Fruit fly (Drosophila melanogaster) whole organism, prepupa: ENCODE data around the gene Nhe3.

Experiments used
- CG10631 ChIP-seq: fragments of 200-800 bp; sonication (Bioruptor generic); optimal IDR thresholded peaks from 2 replicates; lab custom pipeline; 2016; ENCODE audit warnings: missing biosample characterization, missing genetic modification characterization
- CG10669 ChIP-seq: fragments of 200-800 bp; sonication (Bioruptor generic); optimal IDR thresholded peaks from 3 replicates; lab custom pipeline; 2018; ENCODE audit warnings: missing biosample characterization, mild to moderate bottlenecking, missing genetic modification characterization, moderate library complexity
- CG11762 ChIP-seq: fragments of 200-800 bp; sonication (Bioruptor generic); optimal IDR thresholded peaks from 3 replicates; lab custom pipeline; 2016; ENCODE audit warnings: missing biosample characterization, missing genetic modification characterization; ENCODE audit not compliant: insufficient read depth
- CG15336 ChIP-seq: fragments of 200-800 bp; sonication (Bioruptor generic); IDR thresholded peaks from 2 replicates; pipeline ENCODE4 v1.3.6; 2022; ENCODE audit warnings: missing biosample characterization, missing genetic modification characterization
- CG1621 ChIP-seq: fragments of 200-800 bp; sonication (Bioruptor generic); optimal IDR thresholded peaks from 3 replicates; lab custom pipeline; 2018; ENCODE audit warnings: missing biosample characterization, mild to moderate bottlenecking, missing genetic modification characterization
- CG3032 ChIP-seq: fragments of 200-800 bp; optimal IDR thresholded peaks from 2 replicates; lab custom pipeline; 2019; ENCODE audit warnings: missing biosample characterization, mild to moderate bottlenecking, missing genetic modification characterization, moderate library complexity
- CG31627 ChIP-seq: fragments of 200-800 bp; sonication (Bioruptor generic); optimal IDR thresholded peaks from 3 replicates; lab custom pipeline; 2016; ENCODE audit warnings: missing biosample characterization, missing genetic modification characterization
- CG32006 ChIP-seq: fragments of 200-800 bp; sonication (Bioruptor generic); optimal IDR thresholded peaks from 3 replicates; lab custom pipeline; 2017; ENCODE audit warnings: missing biosample characterization, mild to moderate bottlenecking, missing genetic modification characterization
- CG34406 ChIP-seq: fragments of 200-800 bp; sonication (Bioruptor generic); optimal IDR thresholded peaks from 3 replicates; lab custom pipeline; 2016; ENCODE audit warnings: missing biosample characterization, missing genetic modification characterization
- CG3919 ChIP-seq: fragments of 200-800 bp; sonication (Bioruptor generic); optimal IDR thresholded peaks from 3 replicates; lab custom pipeline; 2016; ENCODE audit warnings: missing biosample characterization, missing genetic modification characterization
- CG6163 ChIP-seq: fragments of 200-800 bp; sonication (Bioruptor generic); IDR thresholded peaks from 3 replicates; pipeline ENCODE4 v1.3.6; 2022; ENCODE audit warnings: missing biosample characterization, missing genetic modification characterization
- CG6792 ChIP-seq: fragments of 200-800 bp; sonication (Bioruptor generic); optimal IDR thresholded peaks from 3 replicates; lab custom pipeline; 2016; ENCODE audit warnings: missing biosample characterization, missing genetic modification characterization
- CG6808 ChIP-seq: fragments of 200-800 bp; sonication (Bioruptor generic); optimal IDR thresholded peaks from 3 replicates; lab custom pipeline; 2017; ENCODE audit warnings: missing biosample characterization, missing genetic modification characterization, mild to moderate bottlenecking, moderate library complexity, missing genetic modification reagents
- CG8119 ChIP-seq: fragments of 200-800 bp; sonication (Bioruptor generic); IDR thresholded peaks from 3 replicates; pipeline ENCODE4 v1.3.6; 2022; ENCODE audit warnings: missing biosample characterization, missing genetic modification characterization
- CG8632 ChIP-seq: fragments of 200-800 bp; sonication (Bioruptor generic); optimal IDR thresholded peaks from 3 replicates; lab custom pipeline; 2016; ENCODE audit warnings: missing biosample characterization, missing genetic modification characterization
- CG9139 ChIP-seq: fragments of 200-800 bp; sonication (Bioruptor generic); optimal IDR thresholded peaks from 3 replicates; lab custom pipeline; 2017; ENCODE audit warnings: missing biosample characterization, mild to moderate bottlenecking, missing genetic modification characterization
- Eip75B ChIP-seq: fragments of 200-800 bp; sonication (Bioruptor generic); optimal IDR thresholded peaks from 3 replicates; lab custom pipeline; 2016; ENCODE audit warnings: missing biosample characterization, missing genetic modification characterization
- Eip78C ChIP-seq: fragments of 200-800 bp; sonication (Bioruptor generic); peaks from one replicate; lab custom pipeline; 2016; ENCODE audit warnings: missing biosample characterization, missing genetic modification characterization
- Eip93F ChIP-seq: fragments of 200-800 bp; sonication (Bioruptor generic); optimal IDR thresholded peaks from 2 replicates; lab custom pipeline; 2016; ENCODE audit warnings: missing biosample characterization, mild to moderate bottlenecking, missing genetic modification characterization
- Ets21C ChIP-seq: fragments of 200-800 bp; sonication (Bioruptor generic); optimal IDR thresholded peaks from 3 replicates; lab custom pipeline; 2016; ENCODE audit warnings: missing biosample characterization, missing genetic modification characterization
- Hr38 ChIP-seq: sonication (Bioruptor generic); optimal IDR thresholded peaks from 2 replicates; lab custom pipeline; 2016; ENCODE audit warnings: missing biosample characterization, missing genetic modification characterization
- Hr39 ChIP-seq: fragments of 200-800 bp; sonication (Bioruptor generic); optimal IDR thresholded peaks from 2 replicates; lab custom pipeline; 2016; ENCODE audit warnings: missing biosample characterization, missing genetic modification characterization
- Lpt ChIP-seq: fragments of 200-800 bp; sonication (Bioruptor generic); optimal IDR thresholded peaks from 3 replicates; lab custom pipeline; 2016; ENCODE audit warnings: missing biosample characterization, missing genetic modification characterization
- Met ChIP-seq: fragments of 200-800 bp; sonication (Bioruptor generic); optimal IDR thresholded peaks from 3 replicates; lab custom pipeline; 2016; ENCODE audit warnings: missing biosample characterization, missing genetic modification characterization
- Smox ChIP-seq: fragments of 200-800 bp; sonication (Bioruptor generic); optimal IDR thresholded peaks from 3 replicates; lab custom pipeline; 2016; ENCODE audit warnings: missing biosample characterization, missing genetic modification characterization
- Sox14 ChIP-seq: fragments of 200-800 bp; sonication (Bioruptor generic); optimal IDR thresholded peaks from 3 replicates; lab custom pipeline; 2016; ENCODE audit warnings: missing biosample characterization, missing genetic modification characterization
- achi ChIP-seq: fragments of 200-800 bp; sonication (Bioruptor generic); optimal IDR thresholded peaks from 3 replicates; lab custom pipeline; 2016; ENCODE audit warnings: missing biosample characterization, missing genetic modification characterization
- acj6 ChIP-seq: fragments of 200-800 bp; sonication (Bioruptor generic); optimal IDR thresholded peaks from 3 replicates; lab custom pipeline; 2016; ENCODE audit warnings: missing biosample characterization, missing genetic modification characterization
- eg ChIP-seq: fragments of 200-800 bp; sonication (Bioruptor generic); IDR thresholded peaks from 3 replicates; pipeline ENCODE4 v1.3.6; 2022; ENCODE audit warnings: missing biosample characterization, missing genetic modification characterization
- esn ChIP-seq: fragments of 200-800 bp; sonication (Bioruptor generic); optimal IDR thresholded peaks from 2 replicates; lab custom pipeline; 2016; ENCODE audit warnings: missing biosample characterization, mild to moderate bottlenecking, missing genetic modification characterization, moderate library complexity
- fd59A ChIP-seq: fragments of 200-800 bp; sonication (Bioruptor generic); optimal IDR thresholded peaks from 2 replicates; lab custom pipeline; 2017; ENCODE audit warnings: missing biosample characterization, mild to moderate bottlenecking, missing genetic modification characterization, missing genetic modification reagents
- fd85E ChIP-seq: fragments of 200-800 bp; sonication (Bioruptor generic); optimal IDR thresholded peaks from 3 replicates; lab custom pipeline; 2016; ENCODE audit warnings: missing biosample characterization, missing genetic modification characterization
- fkh ChIP-seq: fragments of 200-800 bp; sonication (Bioruptor generic); optimal IDR thresholded peaks from 3 replicates; lab custom pipeline; 2017; ENCODE audit warnings: missing biosample characterization, mild to moderate bottlenecking, missing genetic modification characterization, moderate library complexity
- net ChIP-seq: fragments of 200-800 bp; sonication (Bioruptor generic); optimal IDR thresholded peaks from 3 replicates; lab custom pipeline; 2016; ENCODE audit warnings: missing biosample characterization, missing genetic modification characterization
- pdm3 ChIP-seq: fragments of 200-800 bp; sonication (Bioruptor generic); optimal IDR thresholded peaks from 3 replicates; lab custom pipeline; 2016; ENCODE audit warnings: missing biosample characterization, missing genetic modification characterization
- ss ChIP-seq, 2 experiments: fragments of 200-800 bp; sonication (Bioruptor generic); optimal IDR thresholded peaks; 2 replicates in 1 of 2; 3 replicates in 1 of 2; lab custom pipeline; 2017 to 2018; ENCODE audit warnings: mild to moderate bottlenecking in 2 of 2, missing biosample characterization in 2 of 2, missing genetic modification characterization in 2 of 2, moderate library complexity in 1 of 2
- svp ChIP-seq: fragments of 200-800 bp; sonication (Bioruptor generic); peaks from one replicate; lab custom pipeline; 2016; ENCODE audit warnings: missing biosample characterization, missing genetic modification characterization
- vri ChIP-seq: fragments of 200-800 bp; sonication (Bioruptor generic); optimal IDR thresholded peaks from 3 replicates; lab custom pipeline; 2016; ENCODE audit warnings: missing biosample characterization, mild to moderate bottlenecking, missing genetic modification characterization

The Nhe3 gene

DNA sequence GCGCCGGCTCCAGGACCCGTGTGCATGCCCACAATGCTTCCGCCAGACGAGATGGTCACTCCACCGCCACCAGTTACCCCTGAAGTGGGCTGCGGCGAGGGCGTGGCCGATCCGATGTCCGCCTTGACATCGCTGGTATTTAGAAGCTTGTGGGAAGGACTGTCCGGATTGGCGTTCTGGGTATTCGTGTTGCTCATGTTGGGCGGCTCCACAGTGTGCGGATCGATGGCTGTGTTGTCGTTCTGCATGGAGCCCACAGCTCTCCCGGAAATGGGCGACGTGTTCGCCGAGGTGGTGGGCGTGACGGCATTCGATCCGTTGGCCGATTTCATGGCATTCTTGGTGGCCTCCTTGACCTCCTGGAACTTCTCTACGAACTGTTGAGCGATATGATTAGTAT lies 37.5 kb upstream of the Nhe3 start:
- TF ChIP-seq CG32006 (GFP tag; lab: Kevin White, UChicago) (no peak), CG10631 (GFP tag; lab: Kevin White, UChicago) (no peak), ss (GFP tag; optimal IDR thresholded peaks at IDR 0.05; lab: Kevin White, UChicago) (no peak), Eip78C (GFP tag; lab: Kevin White, UChicago) (no peak), Hr38 (GFP tag; lab: Kevin White, UChicago) (no peak), CG6792 (GFP tag; lab: Kevin White, UChicago) (no peak), eg (GFP tag; lab: Robert Waterston, UW) (no peak), pdm3 (GFP tag; lab: Kevin White, UChicago) (no peak), CG1621 (no peak)

DNA sequence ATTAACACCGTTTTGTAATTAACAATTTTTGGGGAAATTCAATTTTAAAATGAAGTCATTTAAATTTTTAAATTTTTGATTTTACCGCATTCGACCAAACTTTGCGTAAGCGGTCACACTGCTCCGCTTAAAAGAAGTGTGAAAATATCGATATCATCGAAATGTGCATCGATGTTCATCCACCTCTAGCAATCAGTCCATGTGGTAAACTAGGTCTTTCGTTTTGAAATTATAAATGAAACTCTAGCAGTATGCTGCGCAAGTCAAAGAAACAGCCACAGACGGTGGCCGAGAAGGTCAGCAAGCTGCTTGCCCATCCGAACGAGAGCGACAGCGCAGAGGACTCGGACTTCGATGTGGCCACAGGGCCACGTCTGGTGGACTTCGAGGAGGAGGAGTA lies 33.3 kb upstream of the Nhe3 start, which contains the start of gene Aatf:
Gene Aatf (plus strand): TSS at position 166 of the 400 bp plus-strand sequence.
- TF ChIP-seq Eip93F (GFP tag; lab: Kevin White, UChicago) = no peak
- TF ChIP-seq fd85E (GFP tag; lab: Kevin White, UChicago) = no peak
- TF ChIP-seq CG8119 (GFP tag; lab: Robert Waterston, UW) = no peak
- peak; percentile 45 for TF ChIP-seq Eip78C (GFP tag; lab: Kevin White, UChicago)
- no peak for TF ChIP-seq CG3032
- TF ChIP-seq CG8632 (GFP tag; lab: Kevin White, UChicago) = no peak
- no peak for TF ChIP-seq CG15336 (GFP tag; lab: Robert Waterston, UW)
- TF ChIP-seq, all 60 proteins: peak for 1

DNA sequence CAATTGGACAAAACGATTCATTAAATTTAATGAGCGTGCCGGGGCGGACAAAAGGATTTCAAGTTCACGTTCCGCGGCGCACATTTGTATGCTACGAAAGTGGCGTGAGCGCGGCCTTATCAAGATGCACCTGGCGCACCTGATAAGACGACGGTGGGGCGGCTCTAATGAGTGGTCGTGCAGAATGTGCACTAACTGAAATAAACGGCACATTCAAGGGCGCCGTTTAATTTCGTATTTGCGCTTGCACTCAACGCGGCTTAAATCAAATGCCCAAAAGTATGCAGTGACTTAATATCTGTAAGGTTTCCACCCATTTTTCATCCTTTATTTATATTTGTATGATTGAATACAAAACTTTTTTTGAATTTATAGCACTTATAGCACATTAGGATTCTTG lies 32.8 kb upstream of the Nhe3 start:
- TF ChIP-seq eg (GFP tag; lab: Robert Waterston, UW) (no peak), CG32006 (GFP tag; lab: Kevin White, UChicago) (no peak), Met (GFP tag; lab: Kevin White, UChicago) (no peak), Smox (no peak), Hr39 (GFP tag; lab: Kevin White, UChicago) (no peak), Eip78C (GFP tag; lab: Kevin White, UChicago) (no peak), acj6 (GFP tag; lab: Kevin White, UChicago) (no peak), pdm3 (GFP tag; lab: Kevin White, UChicago) (no peak), net (no peak), fkh (GFP tag; lab: Kevin White, UChicago) (no peak), CG31627 (no peak), Eip93F (GFP tag; lab: Kevin White, UChicago) (no peak), Hr38 (GFP tag; lab: Kevin White, UChicago) (no peak), CG11762 (no peak), fd59A (GFP tag; lab: Kevin White, UChicago) (no peak), Ets21C (GFP tag; lab: Kevin White, UChicago) (no peak), Sox14 (GFP tag; lab: Kevin White, UChicago) (no peak)

DNA sequence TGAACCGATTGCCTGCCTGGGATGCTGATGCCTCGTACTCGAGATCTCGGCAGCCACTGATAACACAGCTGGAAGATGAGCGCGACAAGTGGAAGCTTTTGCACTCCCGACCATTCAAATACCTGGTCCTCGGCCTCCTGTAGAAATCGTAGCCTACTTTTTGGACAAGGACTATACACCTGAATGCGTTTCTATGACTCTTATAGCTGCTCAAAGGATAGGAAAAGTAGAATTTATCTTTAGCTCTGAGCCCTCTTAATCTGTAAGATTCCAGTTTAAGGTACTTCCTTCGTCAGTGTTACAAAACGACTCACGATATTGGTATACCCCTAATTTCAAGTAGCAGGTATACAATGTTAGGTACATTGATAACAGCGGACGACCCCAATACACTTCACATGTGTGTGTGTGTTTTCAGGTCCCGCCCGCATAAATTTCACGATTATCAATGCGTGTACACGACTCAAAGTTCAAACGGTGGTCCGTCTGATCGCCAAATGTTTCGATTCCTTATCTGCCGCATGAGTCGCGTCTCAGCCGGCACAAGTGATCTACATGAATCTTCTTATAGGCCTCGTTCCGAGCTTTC lies 32.1 kb upstream of the Nhe3 start, which contains the start of gene AkhR:
Gene AkhR (minus strand): TSS at position 5 of the 589 bp plus-strand sequence.
- TF ChIP-seq Eip75B (GFP tag; lab: Kevin White, UChicago) = no peak
- TF ChIP-seq CG1621 = no peak
- no peak for TF ChIP-seq Hr39 (GFP tag; lab: Kevin White, UChicago)
- TF ChIP-seq svp (GFP tag; lab: Kevin White, UChicago) = peak; percentile 96

DNA sequence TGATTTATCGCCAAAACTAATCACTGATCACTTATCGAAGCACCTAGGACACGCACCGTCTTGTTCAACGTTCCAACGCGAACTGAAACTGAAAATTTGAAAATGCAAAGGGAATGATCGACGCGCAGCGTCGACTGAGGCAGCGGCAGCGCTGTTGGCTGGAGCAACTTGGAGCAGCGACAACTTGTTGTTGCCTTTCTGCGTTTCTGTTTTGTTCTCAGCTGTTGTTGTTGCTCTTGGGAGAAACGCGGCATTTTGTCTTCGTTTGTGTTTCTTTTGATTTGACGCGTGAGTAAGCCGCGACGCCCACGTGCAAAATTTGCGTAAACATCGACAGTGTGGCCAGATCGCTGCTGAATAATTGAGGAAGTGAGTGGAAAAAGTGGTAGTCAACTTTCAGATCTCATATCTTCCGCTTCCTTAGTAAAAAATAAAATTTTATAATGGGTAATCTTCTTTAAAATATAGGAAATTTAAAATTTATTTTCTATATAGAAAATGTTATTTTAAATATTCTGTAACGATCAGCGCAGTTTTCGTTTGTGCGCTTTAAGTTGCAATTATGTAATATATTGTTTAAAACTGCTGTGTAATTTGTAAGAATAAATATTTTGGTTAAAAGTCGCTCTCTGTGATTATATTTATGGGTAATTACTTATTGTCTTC lies 25.0 kb upstream of the Nhe3 start, which contains the start of gene Tsp:
Gene Tsp (minus strand): TSS at position 90 of the 666 bp plus-strand sequence.
- TF ChIP-seq CG3919 (GFP tag; lab: Kevin White, UChicago) (peak; percentile 17), achi (GFP tag; lab: Kevin White, UChicago) (peak; percentile 12), vri (GFP tag; lab: Kevin White, UChicago) (no peak), Eip75B (GFP tag; lab: Kevin White, UChicago) (no peak), eg (GFP tag; lab: Robert Waterston, UW) (no peak), CG34406 (GFP tag; lab: Kevin White, UChicago) (peak; percentile 7), net (peak; percentile 4), esn (peak; percentile 21), CG10631 (GFP tag; lab: Kevin White, UChicago) (no peak), fkh (GFP tag; lab: Kevin White, UChicago) (peak; percentile 23), Hr39 (GFP tag; lab: Kevin White, UChicago) (no peak), CG6163 (peak; percentile 56), Sox14 (GFP tag; lab: Kevin White, UChicago) (no peak), Eip93F (GFP tag; lab: Kevin White, UChicago) (no peak), Lpt (GFP tag; lab: Kevin White, UChicago) (no peak), CG9139 (GFP tag; lab: Kevin White, UChicago) (peak; percentile 7), CG8119 (GFP tag; lab: Robert Waterston, UW) (peak; percentile 13; the same call in 1 of the 3 replicates), Eip78C (GFP tag; lab: Kevin White, UChicago) (peak; percentile 71), CG10669 (GFP tag; lab: Kevin White, UChicago) (no peak), acj6 (GFP tag; lab: Kevin White, UChicago) (peak; percentile 28), ss (GFP tag; optimal IDR thresholded peaks at IDR 0.05; lab: Kevin White, UChicago) (peak; percentile 5 to 41), Met (GFP tag; lab: Kevin White, UChicago) (peak; percentile 27), svp (GFP tag; lab: Kevin White, UChicago) (peak; percentile 64), Ets21C (GFP tag; lab: Kevin White, UChicago) (no peak), CG15336 (GFP tag; lab: Robert Waterston, UW) (peak; percentile 19; the same call in 1 of the 2 replicates), CG6808 (GFP tag; lab: Kevin White, UChicago) (peak; percentile 4), CG1621 (peak; percentile 36)
